Fruit fly (Drosophila melanogaster) whole organism: ENCODE results near the gene TyrRS.

Experiments
- CG8478 ChIP-seq: fragments of >200 bp; optimal IDR thresholded peaks from 2 replicates; lab custom pipeline; 2018; ENCODE audit warnings: inconsistent platforms
- Dll ChIP-seq: fragments of >200 bp; optimal IDR thresholded peaks from 2 replicates; lab custom pipeline; 2017
- EcR ChIP-seq, 2 experiments: fragments of >200 bp; optimal IDR thresholded peaks; 2 replicates each; lab custom pipeline; 2017; ENCODE audit warnings: missing biosample characterization in 2 of 2, missing genetic modification characterization in 2 of 2, missing genetic modification reagents in 2 of 2
- pan ChIP-seq: fragments of >200 bp; optimal IDR thresholded peaks from 2 replicates; lab custom pipeline; 2017
- psq ChIP-seq: fragments of >200 bp; optimal IDR thresholded peaks from 2 replicates; lab custom pipeline; 2017
- usp ChIP-seq: fragments of >200 bp; optimal IDR thresholded peaks from 2 replicates; lab custom pipeline; 2017; ENCODE audit warnings: missing biosample characterization, missing genetic modification characterization, mixed read lengths

Gene TyrRS

dm6 chr3L:16410234-16411119 lies 8.6 kb downstream of the TyrRS start:
- no peak for TF ChIP-seq pan (lab: Kevin White, UChicago)
- peak; percentile 78 for TF ChIP-seq Dll (lab: Kevin White, UChicago)

- TF ChIP-seq EcR (GFP tag; optimal IDR thresholded peaks at IDR 0.05; lab: Kevin White, UChicago) (peak in 1 of 2 experiments; percentile 35), pan (lab: Kevin White, UChicago) (no peak), psq (lab: Kevin White, UChicago) (no peak), usp (GFP tag; lab: Kevin White, UChicago) (no peak), Dll (lab: Kevin White, UChicago) (peak; percentile 32), CG8478 (lab: Kevin White, UChicago) (no peak)
Measured at dm6 chr3L:16409440-16410233, 9.5 kb downstream of the TyrRS start.

- TF ChIP-seq CG8478 (lab: Kevin White, UChicago) = no peak
- no peak for TF ChIP-seq Dll (lab: Kevin White, UChicago)
- no peak for TF ChIP-seq psq (lab: Kevin White, UChicago)
- TF ChIP-seq EcR (GFP tag; optimal IDR thresholded peaks at IDR 0.05; lab: Kevin White, UChicago) = peak in 1 of 2 experiments; percentile 13
- TF ChIP-seq pan (lab: Kevin White, UChicago) = no peak
Measured at dm6 chr3L:16408609-16409439, 10.3 kb downstream of the TyrRS start.

dm6 chr3L:16407815-16408608 lies 11.1 kb downstream of the TyrRS start:
- TF ChIP-seq EcR (GFP tag; optimal IDR thresholded peaks at IDR 0.05; lab: Kevin White, UChicago) (no peak), usp (GFP tag; lab: Kevin White, UChicago) (no peak), pan (lab: Kevin White, UChicago) (no peak), CG8478 (lab: Kevin White, UChicago) (no peak), Dll (lab: Kevin White, UChicago) (no peak), psq (lab: Kevin White, UChicago) (no peak)

dm6 chr3L:16402253-16402652 lies 16.8 kb downstream of the TyrRS start:
- TF ChIP-seq Dll (lab: Kevin White, UChicago) = no peak
- no peak for TF ChIP-seq psq (lab: Kevin White, UChicago)
- no peak for TF ChIP-seq pan (lab: Kevin White, UChicago)
- no peak for TF ChIP-seq CG8478 (lab: Kevin White, UChicago)
- no peak for TF ChIP-seq EcR (GFP tag; optimal IDR thresholded peaks at IDR 0.05; lab: Kevin White, UChicago)
- no peak for TF ChIP-seq usp (GFP tag; lab: Kevin White, UChicago)

dm6 chr3L:16400175-16400574 lies 18.9 kb downstream of the TyrRS start, which contains the start of gene CG44836:
Gene CG44836 (minus strand): TSS chr3L:16400275.
- no peak for TF ChIP-seq usp (GFP tag; lab: Kevin White, UChicago)
- TF ChIP-seq Dll (lab: Kevin White, UChicago) = no peak
- no peak for TF ChIP-seq EcR (GFP tag; optimal IDR thresholded peaks at IDR 0.05; lab: Kevin White, UChicago)
- TF ChIP-seq CG8478 (lab: Kevin White, UChicago) = no peak
- TF ChIP-seq psq (lab: Kevin White, UChicago) = no peak
- TF ChIP-seq pan (lab: Kevin White, UChicago) = no peak

dm6 chr3L:16394506-16394905 lies 24.6 kb downstream of the TyrRS start, which contains the start of gene Gagr:
Gene Gagr (plus strand): TSS chr3L:16394586.
- TF ChIP-seq psq (lab: Kevin White, UChicago) = no peak

dm6 chr3L:16393700-16394099 lies 25.4 kb downstream of the TyrRS start:
- TF ChIP-seq CG8478 (lab: Kevin White, UChicago) (no peak), EcR (GFP tag; optimal IDR thresholded peaks at IDR 0.05; lab: Kevin White, UChicago) (no peak), usp (GFP tag; lab: Kevin White, UChicago) (no peak), pan (lab: Kevin White, UChicago) (no peak), Dll (lab: Kevin White, UChicago) (no peak), psq (lab: Kevin White, UChicago) (no peak)

dm6 chr3L:16392874-16393273 lies 26.2 kb downstream of the TyrRS start:
- TF ChIP-seq usp (GFP tag; lab: Kevin White, UChicago) (no peak), pan (lab: Kevin White, UChicago) (no peak), EcR (GFP tag; optimal IDR thresholded peaks at IDR 0.05; lab: Kevin White, UChicago) (no peak), psq (lab: Kevin White, UChicago) (no peak), Dll (lab: Kevin White, UChicago) (no peak), CG8478 (lab: Kevin White, UChicago) (no peak)
